Worm (Caenorhabditis elegans) whole organism, L2 larva: Measurements from ENCODE around the gene F56H9.6.

ENCODE experiments used
- elt-1 ChIP-seq: fragments of 150-350 bp; optimal IDR thresholded peaks from 2 replicates; lab custom pipeline; 2014; ENCODE audit warnings: missing biosample characterization, missing genetic modification characterization
- nhr-12 ChIP-seq: fragments of 150-350 bp; optimal IDR thresholded peaks from 2 replicates; lab custom pipeline; 2014; ENCODE audit warnings: missing biosample characterization, missing genetic modification characterization
- nhr-23 ChIP-seq: fragments of 150-350 bp; optimal IDR thresholded peaks from 2 replicates; lab custom pipeline; 2014; ENCODE audit warnings: missing biosample characterization, missing genetic modification reagents, missing genetic modification characterization
- nhr-237 ChIP-seq: fragments of 150-350 bp; optimal IDR thresholded peaks from 2 replicates; lab custom pipeline; 2014; ENCODE audit warnings: missing biosample characterization, missing genetic modification characterization

- TF ChIP-seq nhr-12 (tag; lab: Kevin White, UChicago) = no peak
- no peak for TF ChIP-seq nhr-237
- TF ChIP-seq elt-1 (tag; lab: Kevin White, UChicago) = no peak
- no peak for TF ChIP-seq nhr-23
Observed at ce11 chrV:12634746-12635145, 5.1 kb upstream of the F56H9.6 start.
